Worm (Caenorhabditis elegans) whole organism, L4/young adult: Measurements from ENCODE around the gene ncx-10.

Experiments
- dao-5 ChIP-seq: sonication (generic microtip); optimal IDR thresholded peaks from 2 replicates; lab custom pipeline; 2016; ENCODE audit warnings: missing genotype, missing genetic modification characterization, moderate library complexity, missing compliant biosample characterization
- him-1 ChIP-seq: sonication (generic microtip); optimal IDR thresholded peaks from 2 replicates; lab custom pipeline; 2016; ENCODE audit warnings: missing genotype, missing genetic modification reagents, missing genetic modification characterization, missing compliant biosample characterization

DNA sequence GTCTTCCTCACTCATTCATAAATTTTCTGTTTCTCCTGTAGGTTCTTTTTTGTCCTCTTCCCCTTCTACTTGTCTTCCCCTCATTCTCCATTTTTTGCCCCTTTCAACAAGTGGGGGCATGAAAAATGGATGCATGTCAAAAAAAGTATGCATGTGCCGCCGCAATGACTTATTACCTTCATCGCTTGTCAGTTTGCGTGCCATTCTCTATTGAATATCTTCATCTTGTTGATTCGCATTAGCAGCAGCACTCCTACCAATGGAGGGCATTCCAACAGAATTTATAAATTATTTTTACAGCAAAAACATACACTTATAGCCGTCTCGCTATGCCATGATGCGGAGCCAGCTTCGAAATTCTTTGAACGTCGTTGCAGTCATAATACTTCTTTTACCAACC lies 41.7 kb downstream of the ncx-10 start, which contains the start of gene F40A3.1:
- TF ChIP-seq him-1 (tag; lab: Kevin White, UChicago) (no peak), dao-5 (tag; lab: Kevin White, UChicago) (no peak)
